Worm (Caenorhabditis elegans) whole organism, L3 larva: ENCODE measurements around the gene warf-1.
"Not testable (repeated sequence)": the region's sequence is repeated elsewhere in the genome, so short reads cannot be mapped to it uniquely, and the experiment has no call there.

Experiments used
- ZK546.5 ChIP-seq: sonication (generic microtip); optimal IDR thresholded peaks from 2 replicates; lab custom pipeline; 2017; ENCODE audit warnings: missing biosample characterization, missing genetic modification characterization
- aly-2 ChIP-seq: fragments of 150-350 bp; optimal IDR thresholded peaks from 2 replicates; lab custom pipeline; 2014; ENCODE audit warnings: missing biosample characterization, missing genetic modification characterization
- ama-1 ChIP-seq: fragments of 150-350 bp; optimal IDR thresholded peaks from 2 replicates; lab custom pipeline; 2018
- ceh-16 ChIP-seq: sonication (generic microtip); optimal IDR thresholded peaks from 2 replicates; lab custom pipeline; 2017; ENCODE audit warnings: missing biosample characterization, missing genetic modification characterization
- ceh-28 ChIP-seq: fragments of 150-350 bp; optimal IDR thresholded peaks from 2 replicates; lab custom pipeline; 2014; ENCODE audit warnings: missing biosample characterization, missing genetic modification reagents, missing genetic modification characterization
- ceh-9 ChIP-seq: sonication (generic microtip); optimal IDR thresholded peaks from 2 replicates; lab custom pipeline; 2018; ENCODE audit warnings: missing biosample characterization, missing genetic modification characterization
- egl-27 ChIP-seq: sonication (generic microtip); optimal IDR thresholded peaks from 4 replicates; lab custom pipeline; 2017; ENCODE audit warnings: missing biosample characterization, missing genetic modification reagents, missing genetic modification characterization
- egl-5 ChIP-seq: fragments of 150-350 bp; optimal IDR thresholded peaks from 2 replicates; lab custom pipeline; 2017; ENCODE audit warnings: missing biosample characterization, missing genetic modification reagents, missing genetic modification characterization, inconsistent platforms
- elt-2 ChIP-seq: sonication (generic microtip); optimal IDR thresholded peaks from 2 replicates; lab custom pipeline; 2016; ENCODE audit warnings: missing genetic modification reagents, mild to moderate bottlenecking, missing genetic modification characterization, missing compliant biosample characterization
- elt-3 ChIP-seq, 3 experiments: fragments of 150-350 bp in 1 of 3; sonication (generic microtip) in 2 of 3; optimal IDR thresholded peaks; 2 replicates in 2 of 3; 4 replicates in 1 of 3; lab custom pipeline; 2014 to 2017; ENCODE audit warnings: missing biosample characterization in 3 of 3, missing genetic modification characterization in 3 of 3
- fkh-10 ChIP-seq: sonication (generic microtip); optimal IDR thresholded peaks from 2 replicates; lab custom pipeline; 2017; ENCODE audit warnings: missing biosample characterization, missing genetic modification reagents, missing genetic modification characterization
- hmg-11 ChIP-seq: sonication (generic microtip); optimal IDR thresholded peaks from 2 replicates; lab custom pipeline; 2016; ENCODE audit warnings: missing genetic modification characterization, missing compliant biosample characterization
- jun-1 ChIP-seq: fragments of 150-350 bp; optimal IDR thresholded peaks from 2 replicates; lab custom pipeline; 2014; ENCODE audit warnings: missing biosample characterization, missing genetic modification reagents, missing genetic modification characterization
- lin-15B ChIP-seq: fragments of 150-350 bp; optimal IDR thresholded peaks from 2 replicates; lab custom pipeline; 2014; ENCODE audit warnings: missing biosample characterization, missing genetic modification characterization
- lin-39 ChIP-seq: fragments of 150-350 bp; optimal IDR thresholded peaks from 2 replicates; lab custom pipeline; 2018; ENCODE audit warnings: missing biosample characterization, missing genetic modification reagents, missing genetic modification characterization
- lsy-12 ChIP-seq: sonication (generic microtip); optimal IDR thresholded peaks from 2 replicates; lab custom pipeline; 2016; ENCODE audit warnings: mild to moderate bottlenecking, missing genetic modification characterization, missing compliant biosample characterization
- mdl-1 ChIP-seq: fragments of 150-350 bp; optimal IDR thresholded peaks from 2 replicates; lab custom pipeline; 2014; ENCODE audit warnings: missing biosample characterization, missing genetic modification characterization
- mml-1 ChIP-seq: fragments of 150-350 bp; sonication (generic microtip); optimal IDR thresholded peaks from 3 replicates; lab custom pipeline; 2014; ENCODE audit warnings: missing biosample characterization, missing genetic modification characterization
- nfya-1 ChIP-seq: sonication (generic microtip); optimal IDR thresholded peaks from 2 replicates; lab custom pipeline; 2017; ENCODE audit warnings: missing genetic modification characterization, mild to moderate bottlenecking, missing compliant biosample characterization, antibody characterized with exemption, moderate library complexity; ENCODE audit not compliant: insufficient read depth
- nhr-23 ChIP-seq: fragments of 150-350 bp; optimal IDR thresholded peaks from 2 replicates; lab custom pipeline; 2014; ENCODE audit warnings: missing biosample characterization, missing genetic modification reagents, missing genetic modification characterization
- nhr-28 ChIP-seq: fragments of 150-350 bp; optimal IDR thresholded peaks from 2 replicates; lab custom pipeline; 2014; ENCODE audit warnings: missing biosample characterization, missing genetic modification characterization
- nhr-43 ChIP-seq: sonication (generic microtip); optimal IDR thresholded peaks from 2 replicates; lab custom pipeline; 2016; ENCODE audit warnings: mild to moderate bottlenecking, missing genetic modification characterization, missing compliant biosample characterization; ENCODE audit not compliant: poor library complexity, severe bottlenecking
- nhr-77 ChIP-seq: fragments of 150-350 bp; optimal IDR thresholded peaks from 2 replicates; lab custom pipeline; 2014; ENCODE audit warnings: missing biosample characterization, missing genetic modification characterization
- pha-4 ChIP-seq: fragments of 150-350 bp; optimal IDR thresholded peaks from 2 replicates; lab custom pipeline; 2014; ENCODE audit warnings: missing biosample characterization, missing genetic modification reagents, missing genetic modification characterization
- pqm-1 ChIP-seq: fragments of 150-350 bp; optimal IDR thresholded peaks from 2 replicates; lab custom pipeline; 2017; ENCODE audit warnings: missing biosample characterization, missing genetic modification characterization, inconsistent platforms
- sea-2 ChIP-seq: fragments of 150-350 bp; sonication (generic microtip); optimal IDR thresholded peaks from 4 replicates; lab custom pipeline; 2014; ENCODE audit warnings: missing biosample characterization, missing genetic modification reagents, missing genetic modification characterization
- skn-1 ChIP-seq: fragments of 150-350 bp; optimal IDR thresholded peaks from 2 replicates; lab custom pipeline; 2014; ENCODE audit warnings: missing biosample characterization, missing genetic modification characterization
- snpc-4 ChIP-seq: fragments of 150-350 bp; optimal IDR thresholded peaks from 2 replicates; lab custom pipeline; 2014; ENCODE audit warnings: missing biosample characterization, missing genetic modification characterization
- tbx-2 ChIP-seq: sonication (generic microtip); optimal IDR thresholded peaks from 2 replicates; lab custom pipeline; 2016; ENCODE audit warnings: mild to moderate bottlenecking, missing genetic modification characterization, missing compliant biosample characterization
- unc-39 ChIP-seq: sonication (generic microtip); optimal IDR thresholded peaks from 4 replicates; lab custom pipeline; 2017; ENCODE audit warnings: missing biosample characterization, missing genetic modification characterization
- unc-62 ChIP-seq: fragments of 150-350 bp; sonication (generic microtip); optimal IDR thresholded peaks from 4 replicates; lab custom pipeline; 2014; ENCODE audit warnings: missing biosample characterization, missing genetic modification reagents, missing genetic modification characterization
- zag-1 ChIP-seq: fragments of 150-350 bp; optimal IDR thresholded peaks from 2 replicates; lab custom pipeline; 2014; ENCODE audit warnings: missing biosample characterization, missing genetic modification characterization
- ztf-11 ChIP-seq: fragments of 150-350 bp; optimal IDR thresholded peaks from 2 replicates; lab custom pipeline; 2014; ENCODE audit warnings: missing biosample characterization, missing genetic modification characterization
- ztf-4 ChIP-seq: fragments of 150-350 bp; optimal IDR thresholded peaks from 2 replicates; lab custom pipeline; 2014; ENCODE audit warnings: missing biosample characterization, missing genetic modification characterization

The warf-1 gene

DNA sequence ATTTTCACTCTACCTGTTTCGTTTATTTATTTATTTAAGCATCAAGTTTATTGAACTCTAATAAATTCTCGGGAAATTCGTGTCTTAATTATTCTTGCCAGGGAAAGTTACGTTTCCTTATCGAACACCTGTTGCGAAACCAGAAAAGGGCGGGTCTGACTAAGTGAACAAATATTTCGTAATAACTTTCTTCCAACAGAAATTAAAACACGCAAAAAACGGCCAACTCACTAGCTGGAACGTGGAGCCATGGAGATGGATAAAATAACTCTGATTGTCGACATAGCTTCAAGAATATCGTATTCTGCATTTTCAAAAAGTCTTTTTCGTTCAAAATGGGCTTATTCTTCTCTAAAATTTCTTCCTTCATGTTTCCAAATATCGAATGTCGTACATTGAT, at the start of gene warf-1:
TSS of gene warf-1 (plus strand) at position 209 of the 400 bp plus-strand sequence.
- TF ChIP-seq egl-27, nhr-23, mdl-1 (tag; lab: Kevin White, UChicago): not testable (repeated sequence)
- TF ChIP-seq, all 47 proteins: peak for 0; not testable (repeated sequence) for 47

DNA sequence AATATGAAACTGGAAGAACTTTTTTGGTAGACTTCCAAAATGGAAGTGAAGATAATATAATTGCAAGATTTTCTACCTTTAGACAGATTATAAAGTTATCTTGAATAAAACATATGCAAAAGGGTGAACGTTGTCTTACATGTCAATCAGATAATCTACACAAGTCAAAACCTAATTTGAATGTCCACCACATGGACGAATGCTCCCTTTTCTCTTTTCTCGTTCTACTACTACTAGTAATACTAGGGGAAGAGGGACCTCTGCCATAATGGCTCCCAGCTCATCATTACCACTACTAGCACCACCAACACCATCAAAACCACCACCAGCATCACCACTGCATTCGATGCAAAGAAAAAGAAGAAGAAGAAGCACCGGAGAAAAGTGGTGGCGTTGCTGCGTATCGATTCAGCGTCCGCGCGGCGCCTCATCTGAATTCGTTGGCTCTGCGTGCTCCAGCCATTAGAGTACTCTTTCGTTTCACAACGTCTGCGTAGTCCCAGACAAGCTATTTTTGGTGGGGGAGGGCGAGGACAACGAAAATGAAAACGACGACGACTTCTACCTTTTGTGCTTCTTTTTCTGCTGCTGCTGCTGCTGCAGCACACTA, 49.2 kb upstream of the warf-1 start:
- TF ChIP-seq ZK546.5 (tag; lab: Kevin White, UChicago): no peak
- no peak for TF ChIP-seq ceh-16 (tag; lab: Kevin White, UChicago)
- no peak for TF ChIP-seq tbx-2 (tag; lab: Kevin White, UChicago)
- no peak for TF ChIP-seq mml-1 (tag; lab: Kevin White, UChicago)
- TF ChIP-seq lsy-12 (tag; lab: Kevin White, UChicago): no peak
- no peak for TF ChIP-seq egl-27 (tag; lab: Kevin White, UChicago)
- peak; percentile 84 for TF ChIP-seq lin-39 (tag; lab: Kevin White, UChicago)
- TF ChIP-seq egl-5 (tag; lab: Kevin White, UChicago): no peak
- no peak for TF ChIP-seq zag-1 (tag; lab: Kevin White, UChicago)
- no peak for TF ChIP-seq ceh-28 (tag; lab: Kevin White, UChicago)
- peak; percentile 11 for TF ChIP-seq snpc-4 (tag; lab: Kevin White, UChicago)
- TF ChIP-seq hmg-11 (tag; lab: Kevin White, UChicago): peak; percentile 42
- no peak for TF ChIP-seq unc-39 (tag; lab: Kevin White, UChicago)
- TF ChIP-seq nfya-1: peak; percentile 51
- TF ChIP-seq jun-1: no peak

DNA sequence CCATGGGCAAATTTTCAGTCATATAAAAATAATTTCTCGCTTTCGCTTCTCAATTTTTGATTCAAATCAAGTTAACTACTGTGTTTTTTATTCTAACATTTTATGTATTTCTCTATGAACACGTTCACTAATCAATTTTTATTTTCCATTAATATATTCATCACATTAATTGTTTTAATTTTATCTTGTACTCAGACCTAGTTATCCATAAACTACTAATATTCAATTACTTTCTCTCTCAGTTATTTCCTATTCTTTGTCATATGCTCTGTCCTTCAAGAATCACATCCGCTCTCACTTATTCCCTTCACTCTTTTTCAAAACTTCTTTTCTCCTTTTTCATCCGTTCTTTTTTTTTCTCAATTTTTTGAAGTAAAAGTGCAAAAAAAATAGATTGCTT, 47.6 kb upstream of the warf-1 start:
- TF ChIP-seq fkh-10: peak; percentile 42
- no peak for TF ChIP-seq snpc-4 (tag; lab: Kevin White, UChicago)

DNA sequence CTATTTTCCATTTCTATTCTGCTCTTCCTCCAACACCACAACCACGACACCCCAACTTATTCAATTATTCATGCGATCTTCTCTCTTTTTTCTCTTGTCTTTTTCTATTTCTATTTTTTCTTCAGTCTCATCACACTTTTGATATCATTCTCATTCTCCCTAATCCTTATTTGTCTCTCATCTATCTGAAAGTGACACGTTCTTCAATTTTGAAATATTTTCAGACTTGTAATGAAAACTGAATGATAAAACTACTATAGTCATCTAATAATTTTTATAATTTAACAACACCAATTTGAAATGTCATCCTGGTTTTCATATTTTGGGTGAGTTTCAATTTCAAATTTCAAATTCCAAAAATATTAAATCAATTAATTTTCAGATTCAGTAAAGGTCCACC, 46.0 kb upstream of the warf-1 start, which contains the start of gene cla-1:
TSS of gene cla-1 (plus strand) at position 301 of the 400 bp plus-strand sequence.
- TF ChIP-seq sea-2 (GFP tag; lab: Kevin White, UChicago) (no peak), unc-62 (no peak), fkh-10 (no peak), nhr-23 (tag; lab: Kevin White, UChicago) (no peak), nhr-28 (no peak), lin-15B (tag; lab: Kevin White, UChicago) (no peak), nfya-1 (no peak), snpc-4 (tag; lab: Kevin White, UChicago) (no peak), lin-39 (tag; lab: Kevin White, UChicago) (no peak), ztf-11 (tag; lab: Kevin White, UChicago) (no peak), skn-1 (no peak), elt-2 (no peak), ceh-9 (tag; lab: Kevin White, UChicago) (no peak), mdl-1 (tag; lab: Kevin White, UChicago) (no peak), pha-4 (no peak), elt-3 (tag; optimal IDR thresholded peaks at IDR 0.05; lab: Kevin White, UChicago) (no peak)

DNA sequence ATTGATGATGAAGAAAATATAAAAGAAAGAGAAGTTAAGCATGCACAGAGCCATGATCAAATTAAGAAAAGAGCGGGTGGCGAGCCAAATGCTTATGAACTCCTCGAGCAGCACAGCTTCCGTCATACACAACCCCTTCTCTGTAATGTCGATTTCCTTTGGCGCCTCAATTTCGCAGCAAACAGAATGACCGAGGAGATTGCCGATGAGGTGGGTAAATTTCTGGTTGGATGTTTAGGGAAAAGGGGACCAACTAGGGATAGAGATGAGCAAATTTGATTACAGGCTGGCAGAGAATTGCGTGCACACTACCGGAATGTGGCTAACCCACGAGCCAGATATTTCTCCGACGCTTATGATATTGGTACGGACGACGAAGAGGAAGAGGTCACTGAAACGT, 29.2 kb upstream of the warf-1 start:
- TF ChIP-seq unc-62: no peak

DNA sequence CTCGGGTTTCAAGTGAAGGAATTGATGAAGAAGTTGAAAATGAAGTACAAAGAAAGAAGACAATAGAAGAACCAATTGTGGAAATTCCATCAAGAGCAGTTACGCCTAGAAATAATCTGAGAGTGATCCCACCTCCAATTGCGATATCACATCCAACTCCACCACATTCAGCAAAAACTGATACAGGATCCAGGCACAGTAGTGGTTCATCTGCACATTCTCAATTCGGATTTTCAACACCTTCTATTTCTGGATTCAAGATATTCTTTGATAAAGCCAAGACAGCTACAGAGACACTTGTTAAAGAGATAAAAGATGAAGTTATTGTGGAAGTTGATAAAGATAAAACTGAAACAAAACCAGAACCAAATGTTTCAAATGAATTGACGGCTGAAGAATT, 26.5 kb upstream of the warf-1 start:
- TF ChIP-seq ztf-4 (no peak), elt-3 (tag; optimal IDR thresholded peaks at IDR 0.05; lab: Kevin White, UChicago) (no peak), skn-1 (no peak), ama-1 (lab: Kevin White, UChicago) (no peak), ZK546.5 (tag; lab: Kevin White, UChicago) (no peak), ceh-28 (tag; lab: Kevin White, UChicago) (no peak), aly-2 (tag; lab: Kevin White, UChicago) (no peak), nhr-28 (no peak), nhr-77 (tag; lab: Kevin White, UChicago) (no peak), pqm-1 (tag; lab: Kevin White, UChicago) (no peak), ceh-16 (tag; lab: Kevin White, UChicago) (no peak), pha-4 (no peak), ztf-11 (tag; lab: Kevin White, UChicago) (no peak), nhr-43 (tag; lab: Kevin White, UChicago) (no peak), zag-1 (tag; lab: Kevin White, UChicago) (no peak), unc-62 (no peak), egl-5 (tag; lab: Kevin White, UChicago) (no peak), mdl-1 (tag; lab: Kevin White, UChicago) (no peak), egl-27 (tag; lab: Kevin White, UChicago) (no peak)
